Fruit fly (Drosophila melanogaster): ENCODE results near the gene Rbsn-5.

Gene Rbsn-5

dm6 chr2L:8198757-8199156 lies 39.1 kb downstream of the Rbsn-5 start, which contains the start of gene PGAP5 (continued):
- TF ChIP-seq nerfin-2 (GFP tag; IDR thresholded peaks at IDR 0.05; ENCODE audit: partially characterized antibody) (peak; percentile 74), E2f1 (GFP tag; IDR thresholded peaks at IDR 0.05) (no peak), CG9932 (GFP tag; IDR thresholded peaks at IDR 0.05) (no peak), sna (GFP tag; IDR thresholded peaks at IDR 0.05; ENCODE audit: partially characterized antibody) (peak; percentile 95), ci (GFP tag; IDR thresholded peaks at IDR 0.05) (0 out of 3 replicates have a peak, but pooled peaks have one; percentile 17), z (GFP tag; IDR thresholded peaks at IDR 0.05) (no peak), CG9609 (GFP tag; optimal IDR thresholded peaks at IDR 0.05) (no peak), Mad (GFP tag; optimal IDR thresholded peaks at IDR 0.05) (peak; percentile 5), Sry-β (GFP tag; optimal IDR thresholded peaks at IDR 0.05) (no peak)

- TF ChIP-seq knrl (GFP tag; IDR thresholded peaks at IDR 0.05; ENCODE audit: partially characterized antibody) (no peak), nom (GFP tag; optimal IDR thresholded peaks at IDR 0.05) (peak; percentile 69)
Measured at dm6 chr2L:8202569-8202968, 42.9 kb downstream of the Rbsn-5 start.

dm6 chr2L:8203748-8204147 lies 44.1 kb downstream of the Rbsn-5 start:
- TF ChIP-seq pho (GFP tag; optimal IDR thresholded peaks at IDR 0.05) (no peak), NfI (GFP tag; optimal IDR thresholded peaks at IDR 0.05) (no peak), CG4707 (GFP tag; optimal IDR thresholded peaks at IDR 0.05) (no peak), Ets97D (GFP tag; optimal IDR thresholded peaks at IDR 0.05) (no peak), CG2678 (tag; optimal IDR thresholded peaks at IDR 0.05) (peak; percentile 31), Blimp-1 (GFP tag; optimal IDR thresholded peaks at IDR 0.05) (no peak), pros (GFP tag; optimal IDR thresholded peaks at IDR 0.05) (no peak), cas (GFP tag; IDR thresholded peaks at IDR 0.05) (no peak), Vsx1 (GFP tag; optimal IDR thresholded peaks at IDR 0.05) (no peak), TFAM (GFP tag; optimal IDR thresholded peaks at IDR 0.05) (no peak), CG12942 (GFP tag; optimal IDR thresholded peaks at IDR 0.05) (no peak), insv (GFP tag; optimal IDR thresholded peaks at IDR 0.05) (no peak), tx (GFP tag; optimal IDR thresholded peaks at IDR 0.05) (no peak), CG17829 (tag; optimal IDR thresholded peaks at IDR 0.05) (no peak), sob (GFP tag; IDR thresholded peaks at IDR 0.05) (no peak), CG9609 (GFP tag; optimal IDR thresholded peaks at IDR 0.05) (no peak), B-H2 (GFP tag; optimal IDR thresholded peaks at IDR 0.05) (peak; percentile 2), Dref (GFP tag; IDR thresholded peaks at IDR 0.05) (no peak), CG7357 (GFP tag; IDR thresholded peaks at IDR 0.05) (no peak), az2 (GFP tag; optimal IDR thresholded peaks at IDR 0.05) (no peak), bbx (GFP tag; IDR thresholded peaks at IDR 0.05; ENCODE audit: partially characterized antibody) (no peak), CG13296 (GFP tag; optimal IDR thresholded peaks at IDR 0.05) (peak; percentile 12), CG18599 (GFP tag; optimal IDR thresholded peaks at IDR 0.05) (no peak), CG6689 (GFP tag; IDR thresholded peaks at IDR 0.05) (no peak), Myb (GFP tag; optimal IDR thresholded peaks at IDR 0.05) (no peak), CG8388 (GFP tag; optimal IDR thresholded peaks at IDR 0.05) (no peak), CG6175 (GFP tag; IDR thresholded peaks at IDR 0.05) (no peak), br (optimal IDR thresholded peaks at IDR 0.05) (no peak), exex (tag; optimal IDR thresholded peaks at IDR 0.05) (peak; percentile 6), jing (GFP tag; optimal IDR thresholded peaks at IDR 0.05) (no peak), CG9437 (GFP tag; optimal IDR thresholded peaks at IDR 0.05) (no peak), croc (GFP tag; conservative IDR thresholded peaks at IDR 0.05) (no peak), CG11093 (GFP tag; IDR thresholded peaks at IDR 0.05) (no peak), CG13894 (tag; optimal IDR thresholded peaks at IDR 0.05) (peak; percentile 56), gsb-n (tag; optimal IDR thresholded peaks at IDR 0.05) (no peak), pan (optimal IDR thresholded peaks at IDR 0.05) (no peak), pan (GFP tag; optimal IDR thresholded peaks at IDR 0.05 in 1 of 2, IDR thresholded peaks at IDR 0.05 in 1 of 2) (no peak), bcd (GFP tag; optimal IDR thresholded peaks at IDR 0.05) (no peak), bigmax (GFP tag; optimal IDR thresholded peaks at IDR 0.05) (no peak)

Measured in whole organism, embryonic.